Fruit fly (Drosophila melanogaster) whole organism, embryonic: Measurements from ENCODE around the gene Snapin.
A peak's percentile ranks its signal among the peaks of the same experiment; 100 is the strongest.

Experiments used
- CG10209 ChIP-seq: fragments of 200-800 bp; sonication (Bioruptor generic); optimal IDR thresholded peaks from 3 replicates; lab custom pipeline; 2017; ENCODE audit warnings: missing biosample characterization, mild to moderate bottlenecking, missing genetic modification characterization, missing genetic modification reagents
- CG10366 ChIP-seq: fragments of 200-800 bp; sonication (Bioruptor generic); IDR thresholded peaks from 2 replicates; pipeline ENCODE4 v1.3.6; 2022; ENCODE audit warnings: missing biosample characterization, missing genetic modification characterization
- CG11504 ChIP-seq: fragments of 200-800 bp; sonication (Bioruptor generic); optimal IDR thresholded peaks from 3 replicates; lab custom pipeline; 2019; ENCODE audit warnings: missing biosample characterization, mild to moderate bottlenecking, missing genetic modification characterization, moderate library complexity
- CG11696 ChIP-seq: fragments of 200-800 bp; sonication (Bioruptor generic); IDR thresholded peaks from 2 replicates; pipeline ENCODE4 v1.3.6; 2022; ENCODE audit warnings: missing biosample characterization, missing genetic modification characterization
- CG12391 ChIP-seq: fragments of 200-800 bp; sonication (Bioruptor generic); optimal IDR thresholded peaks from 3 replicates; lab custom pipeline; 2018; ENCODE audit warnings: missing biosample characterization, mild to moderate bottlenecking, missing genetic modification characterization, moderate library complexity
- CG14441 ChIP-seq: fragments of 200-800 bp; sonication (Bioruptor generic); IDR thresholded peaks from 2 replicates; pipeline ENCODE4 v1.3.6; 2022; ENCODE audit warnings: missing biosample characterization, missing genetic modification characterization
- CG17361 ChIP-seq: fragments of 200-800 bp; sonication (Bioruptor generic); IDR thresholded peaks from 3 replicates; pipeline ENCODE4 v1.3.6; 2022; ENCODE audit warnings: missing biosample characterization, missing genetic modification characterization
- CG18599 ChIP-seq: fragments of 200-800 bp; sonication (Bioruptor generic); optimal IDR thresholded peaks from 3 replicates; lab custom pipeline; 2017; ENCODE audit warnings: missing biosample characterization, missing genetic modification characterization, mild to moderate bottlenecking, moderate library complexity, missing genetic modification reagents
- CG2678 ChIP-seq: fragments of 200-800 bp; sonication (Bioruptor generic); optimal IDR thresholded peaks from 3 replicates; lab custom pipeline; 2019; ENCODE audit warnings: missing biosample characterization, mild to moderate bottlenecking, missing genetic modification characterization, moderate library complexity
- CG31388 ChIP-seq: fragments of 200-800 bp; sonication (Bioruptor generic); optimal IDR thresholded peaks from 2 replicates; lab custom pipeline; 2016; ENCODE audit warnings: missing biosample characterization, missing genetic modification characterization
- CG31441 ChIP-seq: fragments of 200-800 bp; sonication (Bioruptor generic); IDR thresholded peaks from 2 replicates; pipeline ENCODE4 v1.3.6; 2022; ENCODE audit warnings: missing biosample characterization, missing genetic modification characterization
- CG6689 ChIP-seq: fragments of 200-800 bp; sonication (Bioruptor generic); IDR thresholded peaks from 2 replicates; pipeline ENCODE4 v1.3.6; 2022; ENCODE audit warnings: missing biosample characterization, missing genetic modification characterization
- CG6765 ChIP-seq: fragments of 200-800 bp; sonication (Bioruptor generic); optimal IDR thresholded peaks from 3 replicates; lab custom pipeline; 2017; ENCODE audit warnings: missing biosample characterization, mild to moderate bottlenecking, missing genetic modification characterization
- CG7839 ChIP-seq: fragments of 200-800 bp; sonication (Bioruptor generic); optimal IDR thresholded peaks from 3 replicates; lab custom pipeline; 2018; ENCODE audit warnings: missing biosample characterization, mild to moderate bottlenecking, missing genetic modification characterization, moderate library complexity
- CG8944 ChIP-seq: fragments of 200-800 bp; sonication (Bioruptor generic); optimal IDR thresholded peaks from 3 replicates; lab custom pipeline; 2016; ENCODE audit warnings: missing biosample characterization, missing genetic modification characterization
- CG9609 ChIP-seq: fragments of 200-800 bp; sonication (Bioruptor generic); optimal IDR thresholded peaks from 3 replicates; lab custom pipeline; 2016; ENCODE audit warnings: missing biosample characterization, missing genetic modification characterization
- CG9727 ChIP-seq: fragments of 200-800 bp; sonication (Bioruptor generic); optimal IDR thresholded peaks from 3 replicates; lab custom pipeline; 2017; ENCODE audit warnings: missing biosample characterization, mild to moderate bottlenecking, missing genetic modification characterization
- CG9817 ChIP-seq: fragments of 200-800 bp; sonication (Bioruptor generic); optimal IDR thresholded peaks from 2 replicates; lab custom pipeline; 2018; ENCODE audit warnings: missing biosample characterization, mild to moderate bottlenecking, missing genetic modification characterization, moderate library complexity
- CoRest ChIP-seq: fragments of 200-800 bp; sonication (Bioruptor generic); optimal IDR thresholded peaks from 3 replicates; lab custom pipeline; 2018; ENCODE audit warnings: missing biosample characterization, mild to moderate bottlenecking, missing genetic modification characterization, moderate library complexity
- Dbx ChIP-seq: fragments of 200-800 bp; sonication (Bioruptor generic); IDR thresholded peaks from 3 replicates; pipeline ENCODE4 v1.3.6; 2022; ENCODE audit warnings: missing biosample characterization, missing genetic modification characterization
- Dek ChIP-seq: fragments of 200-800 bp; sonication (Bioruptor generic); optimal IDR thresholded peaks from 3 replicates; lab custom pipeline; 2019; ENCODE audit warnings: missing biosample characterization, mild to moderate bottlenecking, missing genetic modification characterization, moderate library complexity
- Dip3 ChIP-seq: fragments of 200-800 bp; sonication (Bioruptor generic); optimal IDR thresholded peaks from 3 replicates; lab custom pipeline; 2016; ENCODE audit warnings: missing biosample characterization, missing genetic modification characterization
- E2f2 ChIP-seq: fragments of 200-800 bp; sonication (Bioruptor generic); IDR thresholded peaks from 2 replicates; pipeline ENCODE4 v1.3.6; 2022; ENCODE audit warnings: missing biosample characterization, missing genetic modification characterization
- Gug ChIP-seq: fragments of 200-800 bp; sonication (Bioruptor generic); IDR thresholded peaks from 4 replicates; pipeline ENCODE4 v1.3.6; 2022; ENCODE audit warnings: missing biosample characterization, missing genetic modification characterization
- HLH54F ChIP-seq: fragments of 200-800 bp; sonication (Bioruptor generic); optimal IDR thresholded peaks from 3 replicates; lab custom pipeline; 2016; ENCODE audit warnings: missing biosample characterization, missing genetic modification characterization
- Hmr ChIP-seq: fragments of 200-800 bp; sonication (Bioruptor generic); optimal IDR thresholded peaks from 3 replicates; lab custom pipeline; 2017; ENCODE audit warnings: mild to moderate bottlenecking, missing biosample characterization, missing genetic modification reagents, missing genetic modification characterization
- Hr51 ChIP-seq, 2 experiments: fragments of 200-800 bp; sonication (Bioruptor generic); optimal IDR thresholded peaks; 2 replicates in 1 of 2; 3 replicates in 1 of 2; lab custom pipeline; 2016 to 2018; ENCODE audit warnings: missing biosample characterization in 2 of 2, missing genetic modification characterization in 2 of 2, mild to moderate bottlenecking in 1 of 2, moderate library complexity in 1 of 2
- MTF-1 ChIP-seq: fragments of 200-800 bp; sonication (Bioruptor generic); optimal IDR thresholded peaks from 2 replicates; lab custom pipeline; 2018; ENCODE audit warnings: missing biosample characterization, mild to moderate bottlenecking, missing genetic modification characterization, borderline replicate concordance
- Med ChIP-seq: fragments of 200-800 bp; sonication (Bioruptor generic); peaks from one replicate; lab custom pipeline; 2016; ENCODE audit warnings: missing biosample characterization, missing genetic modification characterization, mild to moderate bottlenecking, inconsistent platforms, moderate library complexity
- Meics ChIP-seq: fragments of 200-800 bp; sonication (Bioruptor generic); optimal IDR thresholded peaks from 2 replicates; lab custom pipeline; 2017; ENCODE audit warnings: missing biosample characterization, mild to moderate bottlenecking, missing genetic modification characterization
- Mrtf ChIP-seq: fragments of 200-800 bp; sonication (Bioruptor generic); IDR thresholded peaks from 3 replicates; pipeline ENCODE4 v1.3.6; 2022; ENCODE audit warnings: missing biosample characterization, missing genetic modification characterization
- NfI ChIP-seq: fragments of 200-800 bp; sonication (Bioruptor generic); optimal IDR thresholded peaks from 3 replicates; lab custom pipeline; 2018; ENCODE audit warnings: missing biosample characterization, mild to moderate bottlenecking, missing genetic modification characterization, moderate library complexity
- Oaz ChIP-seq: fragments of 200-800 bp; sonication (Bioruptor generic); IDR thresholded peaks from 2 replicates; pipeline ENCODE4 v1.3.6; 2022; ENCODE audit warnings: missing biosample characterization, missing genetic modification characterization
- Ptx1 ChIP-seq: fragments of 200-800 bp; sonication (Bioruptor generic); IDR thresholded peaks from 2 replicates; pipeline ENCODE4 v1.3.6; 2022; ENCODE audit warnings: missing biosample characterization, missing genetic modification characterization
- Rfx ChIP-seq: fragments of 200-800 bp; sonication (Bioruptor generic); IDR thresholded peaks from 2 replicates; pipeline ENCODE4 v1.3.6; 2022; ENCODE audit warnings: missing biosample characterization, missing genetic modification characterization
- Sox102F ChIP-seq: fragments of 200-800 bp; sonication (Bioruptor generic); optimal IDR thresholded peaks from 2 replicates; lab custom pipeline; 2018; ENCODE audit warnings: missing biosample characterization, mild to moderate bottlenecking, missing genetic modification characterization, moderate library complexity
- ase ChIP-seq: fragments of 200-800 bp; sonication (Bioruptor generic); IDR thresholded peaks from 3 replicates; pipeline ENCODE4 v1.3.6; 2022; ENCODE audit warnings: missing biosample characterization, missing genetic modification characterization
- chif ChIP-seq, 2 experiments: fragments of 200-800 bp; sonication (Bioruptor generic); optimal IDR thresholded peaks; 3 replicates each; lab custom pipeline; 2016; ENCODE audit warnings: missing biosample characterization in 2 of 2, missing genetic modification characterization in 2 of 2
- chn ChIP-seq: fragments of 200-800 bp; sonication (Bioruptor generic); optimal IDR thresholded peaks from 2 replicates; lab custom pipeline; 2016; ENCODE audit warnings: missing biosample characterization, missing genetic modification characterization
- croc ChIP-seq: fragments of 200-800 bp; sonication (Bioruptor generic); conservative IDR thresholded peaks from 3 replicates; pipeline ENCODE4 v1.3.6; 2022; ENCODE audit warnings: missing biosample characterization, missing genetic modification characterization
- cwo ChIP-seq: fragments of 200-800 bp; sonication (Bioruptor generic); optimal IDR thresholded peaks from 3 replicates; lab custom pipeline; 2017; ENCODE audit warnings: missing biosample characterization, missing genetic modification characterization, mild to moderate bottlenecking, moderate library complexity, missing genetic modification reagents
- dpn ChIP-seq, 2 experiments: fragments of 200-800 bp; sonication (Bioruptor generic); optimal IDR thresholded peaks; 3 replicates each; lab custom pipeline; 2016; ENCODE audit warnings: missing biosample characterization in 2 of 2, missing genetic modification characterization in 2 of 2
- lab ChIP-seq: fragments of 200-800 bp; sonication (Bioruptor generic); optimal IDR thresholded peaks from 3 replicates; lab custom pipeline; 2017; ENCODE audit warnings: missing biosample characterization, missing genetic modification characterization, mild to moderate bottlenecking, moderate library complexity, missing genetic modification reagents
- lmd ChIP-seq: fragments of 200-800 bp; sonication (Bioruptor generic); IDR thresholded peaks from 2 replicates; pipeline ENCODE4 v1.3.6; 2022; ENCODE audit warnings: missing biosample characterization, missing genetic modification characterization
- ranshi ChIP-seq: fragments of 200-800 bp; sonication (Bioruptor generic); IDR thresholded peaks from 2 replicates; pipeline ENCODE4 v1.3.6; 2022; ENCODE audit warnings: missing biosample characterization, missing genetic modification characterization
- sisA ChIP-seq: fragments of 200-800 bp; sonication (Bioruptor generic); IDR thresholded peaks from 2 replicates; pipeline ENCODE4 v1.3.6; 2022; ENCODE audit warnings: missing biosample characterization, missing genetic modification characterization
- slbo ChIP-seq: fragments of 200-800 bp; sonication (Bioruptor generic); IDR thresholded peaks from 2 replicates; pipeline ENCODE4 v1.3.6; 2022; ENCODE audit warnings: missing biosample characterization, missing genetic modification characterization
- ssp ChIP-seq: fragments of 200-800 bp; sonication (Bioruptor generic); IDR thresholded peaks from 2 replicates; pipeline ENCODE4 v1.3.6; 2022; ENCODE audit warnings: missing biosample characterization, missing genetic modification characterization
- zfh1 ChIP-seq: fragments of 200-800 bp; sonication (Bioruptor generic); IDR thresholded peaks from 3 replicates; pipeline ENCODE4 v1.3.6; 2022; ENCODE audit warnings: missing biosample characterization, missing genetic modification characterization

The Snapin gene

dm6 chr2L:2720368-2720767 lies 39.1 kb downstream of the Snapin start (continued):
- TF ChIP-seq CG14441 (GFP tag; lab: Robert Waterston, UW) (0 out of 2 replicates have a peak, but pooled peaks have one; percentile 33), Mrtf (GFP tag; lab: Robert Waterston, UW) (0 out of 3 replicates have a peak, but pooled peaks have one; percentile 38), CG17361 (GFP tag; lab: Robert Waterston, UW) (no peak), Meics (GFP tag; lab: Kevin White, UChicago) (peak; percentile 35), CG11696 (no peak), chif (GFP tag; optimal IDR thresholded peaks at IDR 0.05; lab: Kevin White, UChicago) (no peak), Gug (GFP tag; lab: Robert Waterston, UW) (0 out of 4 replicates have a peak, but pooled peaks have one; percentile 5), Med (peak; percentile 63), CG6765 (GFP tag; lab: Kevin White, UChicago) (no peak), Oaz (GFP tag; lab: Robert Waterston, UW) (0 out of 2 replicates have a peak, but pooled peaks have one; percentile 40), dpn (GFP tag; optimal IDR thresholded peaks at IDR 0.05; lab: Kevin White, UChicago) (peak in 1 of 2 experiments; percentile 12), CG9609 (GFP tag; lab: Kevin White, UChicago) (peak; percentile 8), CG7839 (tag; lab: Kevin White, UChicago) (peak; percentile 6), CG10209 (GFP tag; lab: Kevin White, UChicago) (peak; percentile 6), slbo (GFP tag; lab: Robert Waterston, UW) (peak; percentile 28; the same call in 1 of the 2 replicates), cwo (GFP tag; lab: Kevin White, UChicago) (peak; percentile 10), Sox102F (GFP tag; lab: Kevin White, UChicago) (peak; percentile 27), CoRest (tag; lab: Kevin White, UChicago) (peak; percentile 10), CG8944 (peak; percentile 14), ssp (0 out of 2 replicates have a peak, but pooled peaks have one; percentile 9), CG6689 (GFP tag; lab: Robert Waterston, UW) (peak; percentile 47; the same call in 1 of the 2 replicates), Dbx (GFP tag; lab: Robert Waterston, UW) (peak; percentile 46; the same call in 1 of the 3 replicates), zfh1 (GFP tag; lab: Robert Waterston, UW) (0 out of 3 replicates have a peak, but pooled peaks have one; percentile 22), CG10366 (GFP tag; lab: Robert Waterston, UW) (0 out of 2 replicates have a peak, but pooled peaks have one; percentile 14), sisA (GFP tag; lab: Robert Waterston, UW) (peak; percentile 39; the same call in 1 of the 2 replicates), chn (GFP tag; lab: Kevin White, UChicago) (no peak), CG9817 (peak; percentile 27), E2f2 (GFP tag; lab: Robert Waterston, UW) (0 out of 2 replicates have a peak, but pooled peaks have one; percentile 9), Rfx (GFP tag; lab: Robert Waterston, UW) (peak; percentile 40; the same call in 1 of the 2 replicates), CG2678 (tag; lab: Kevin White, UChicago) (peak; percentile 29), CG9727 (GFP tag; lab: Kevin White, UChicago) (peak; percentile 11), CG12391 (tag; lab: Kevin White, UChicago) (peak; percentile 15), CG18599 (GFP tag; lab: Kevin White, UChicago) (peak; percentile 60), croc (GFP tag; lab: Robert Waterston, UW) (no peak), ase (GFP tag; lab: Robert Waterston, UW) (0 out of 3 replicates have a peak, but pooled peaks have one; percentile 38), lab (GFP tag; lab: Kevin White, UChicago) (peak; percentile 51), HLH54F (GFP tag; lab: Kevin White, UChicago) (peak; percentile 9), Hr51 (GFP tag; optimal IDR thresholded peaks at IDR 0.05; lab: Kevin White, UChicago) (peak in 1 of 2 experiments; percentile 41), NfI (GFP tag; lab: Kevin White, UChicago) (peak; percentile 5), CG31388 (GFP tag; lab: Kevin White, UChicago) (no peak), CG11504 (peak; percentile 50), Hmr (GFP tag; lab: Kevin White, UChicago) (peak; percentile 43), lmd (peak; percentile 27; the same call in 1 of the 2 replicates), MTF-1 (no peak), ranshi (GFP tag; lab: Robert Waterston, UW) (peak; percentile 38; the same call in 1 of the 2 replicates), CG31441 (GFP tag; lab: Robert Waterston, UW) (no peak), Dek (tag; lab: Kevin White, UChicago) (no peak), Dip3 (peak; percentile 18), Ptx1 (GFP tag; lab: Robert Waterston, UW) (peak; percentile 41)
